Fruit fly (Drosophila melanogaster) whole organism, embryonic: ENCODE measurements around the gene Ubi-p5E.

Experiments used
- Atf-2 ChIP-seq: fragments of 200-800 bp; sonication (Bioruptor generic); optimal IDR thresholded peaks from 2 replicates; lab custom pipeline; 2016; ENCODE audit warnings: missing biosample characterization, missing genetic modification characterization
- Bgb ChIP-seq: fragments of 200-800 bp; sonication (Bioruptor generic); IDR thresholded peaks from 2 replicates; pipeline ENCODE4 v1.3.6; 2022; ENCODE audit warnings: missing biosample characterization, missing genetic modification characterization; ENCODE audit not compliant: partially characterized antibody
- C15 ChIP-seq: fragments of 200-800 bp; sonication (Bioruptor generic); IDR thresholded peaks from 3 replicates; pipeline ENCODE4 v1.3.6; 2022; ENCODE audit warnings: missing biosample characterization, missing genetic modification characterization
- CG10543 ChIP-seq: fragments of 200-800 bp; sonication (Bioruptor generic); optimal IDR thresholded peaks from 3 replicates; lab custom pipeline; 2017; ENCODE audit warnings: missing biosample characterization, mild to moderate bottlenecking, missing genetic modification characterization, moderate library complexity
- CG11085 ChIP-seq: fragments of 200-800 bp; sonication (Bioruptor generic); IDR thresholded peaks from 2 replicates; pipeline ENCODE4 v1.3.6; 2022; ENCODE audit warnings: missing biosample characterization, missing genetic modification characterization
- CG11504 ChIP-seq: fragments of 200-800 bp; sonication (Bioruptor generic); optimal IDR thresholded peaks from 3 replicates; lab custom pipeline; 2019; ENCODE audit warnings: missing biosample characterization, mild to moderate bottlenecking, missing genetic modification characterization, moderate library complexity
- CG11560 ChIP-seq: fragments of 200-800 bp; sonication (Bioruptor generic); IDR thresholded peaks from 3 replicates; pipeline ENCODE4 v1.3.6; 2022; ENCODE audit warnings: missing biosample characterization, missing genetic modification characterization
- CG13424 ChIP-seq: fragments of 200-800 bp; sonication (Bioruptor generic); optimal IDR thresholded peaks from 2 replicates; lab custom pipeline; 2019; ENCODE audit warnings: missing biosample characterization, mild to moderate bottlenecking, missing genetic modification characterization, moderate library complexity
- CG14860 ChIP-seq: fragments of 200-800 bp; sonication (Bioruptor generic); IDR thresholded peaks from 3 replicates; pipeline ENCODE4 v1.3.6; 2022; ENCODE audit warnings: missing biosample characterization, missing genetic modification characterization; ENCODE audit not compliant: partially characterized antibody
- CG1529 ChIP-seq: fragments of 200-800 bp; sonication (Bioruptor generic); optimal IDR thresholded peaks from 3 replicates; lab custom pipeline; 2018; ENCODE audit warnings: missing biosample characterization, missing genetic modification characterization
- CG15479 ChIP-seq: fragments of 200-800 bp; sonication (Bioruptor generic); optimal IDR thresholded peaks from 3 replicates; lab custom pipeline; 2019; ENCODE audit warnings: missing biosample characterization, mild to moderate bottlenecking, missing genetic modification characterization, moderate library complexity
- CG15514 ChIP-seq: fragments of 200-800 bp; sonication (Bioruptor generic); optimal IDR thresholded peaks from 3 replicates; lab custom pipeline; 2017; ENCODE audit warnings: missing biosample characterization, missing genetic modification characterization, mild to moderate bottlenecking, moderate library complexity, missing genetic modification reagents
- CG16863 ChIP-seq: fragments of 200-800 bp; sonication (Bioruptor generic); optimal IDR thresholded peaks from 3 replicates; lab custom pipeline; 2016; ENCODE audit warnings: missing biosample characterization, missing genetic modification characterization
- CG17568 ChIP-seq: fragments of 200-800 bp; sonication (Bioruptor generic); optimal IDR thresholded peaks from 2 replicates; lab custom pipeline; 2018; ENCODE audit warnings: missing biosample characterization, mild to moderate bottlenecking, missing genetic modification characterization, moderate library complexity
- CG2202 ChIP-seq: fragments of 200-800 bp; sonication (Bioruptor generic); optimal IDR thresholded peaks from 2 replicates; lab custom pipeline; 2018; ENCODE audit warnings: missing biosample characterization, mild to moderate bottlenecking, missing genetic modification characterization
- CG30020 ChIP-seq: fragments of 200-800 bp; optimal IDR thresholded peaks from 2 replicates; lab custom pipeline; 2019; ENCODE audit warnings: missing biosample characterization, mild to moderate bottlenecking, missing genetic modification characterization, moderate library complexity
- CG31388 ChIP-seq: fragments of 200-800 bp; sonication (Bioruptor generic); optimal IDR thresholded peaks from 2 replicates; lab custom pipeline; 2016; ENCODE audit warnings: missing biosample characterization, missing genetic modification characterization
- CG33213 ChIP-seq: fragments of 200-800 bp; sonication (Bioruptor generic); optimal IDR thresholded peaks from 3 replicates; lab custom pipeline; 2016; ENCODE audit warnings: missing biosample characterization, missing genetic modification characterization
- CG33557 ChIP-seq: fragments of 200-800 bp; sonication (Bioruptor generic); optimal IDR thresholded peaks from 2 replicates; lab custom pipeline; 2019; ENCODE audit warnings: missing biosample characterization, mild to moderate bottlenecking, missing genetic modification characterization, moderate library complexity
- CG3407 ChIP-seq: fragments of 200-800 bp; sonication (Bioruptor generic); optimal IDR thresholded peaks from 2 replicates; lab custom pipeline; 2018; ENCODE audit warnings: missing biosample characterization, mild to moderate bottlenecking, missing genetic modification characterization
- CG34422 ChIP-seq: fragments of 200-800 bp; sonication (Bioruptor generic); IDR thresholded peaks from 3 replicates; pipeline ENCODE4 v1.3.6; 2022; ENCODE audit warnings: missing biosample characterization, missing genetic modification characterization
- CG5180 ChIP-seq: fragments of 200-800 bp; sonication (Bioruptor generic); optimal IDR thresholded peaks from 3 replicates; lab custom pipeline; 2017; ENCODE audit warnings: missing biosample characterization, missing genetic modification characterization, mild to moderate bottlenecking, moderate library complexity, missing genetic modification reagents
- CG6683 ChIP-seq: fragments of 200-800 bp; sonication (Bioruptor generic); optimal IDR thresholded peaks from 2 replicates; lab custom pipeline; 2017; ENCODE audit warnings: missing biosample characterization, mild to moderate bottlenecking, missing genetic modification characterization, missing genetic modification reagents
- CG8388 ChIP-seq: fragments of 200-800 bp; sonication (Bioruptor generic); optimal IDR thresholded peaks from 2 replicates; lab custom pipeline; 2019; ENCODE audit warnings: missing biosample characterization, mild to moderate bottlenecking, missing genetic modification characterization, moderate library complexity
- CG9437 ChIP-seq: fragments of 200-800 bp; sonication (Bioruptor generic); optimal IDR thresholded peaks from 2 replicates; lab custom pipeline; 2018; ENCODE audit warnings: missing biosample characterization, mild to moderate bottlenecking, missing genetic modification characterization
- CTCF ChIP-seq: fragments of 200-800 bp; sonication (Bioruptor generic); optimal IDR thresholded peaks from 2 replicates; lab custom pipeline; 2017; ENCODE audit warnings: missing biosample characterization, mild to moderate bottlenecking, missing genetic modification characterization, moderate library complexity
- CkIIα-i1 ChIP-seq: fragments of 200-800 bp; sonication (Bioruptor generic); IDR thresholded peaks from 2 replicates; pipeline ENCODE4 v1.3.6; 2022; ENCODE audit warnings: missing biosample characterization, missing genetic modification characterization
- CrebB ChIP-seq: fragments of 200-800 bp; sonication (Bioruptor generic); optimal IDR thresholded peaks from 3 replicates; lab custom pipeline; 2018; ENCODE audit warnings: missing biosample characterization, mild to moderate bottlenecking, missing genetic modification characterization
- E2f2 ChIP-seq: fragments of 200-800 bp; sonication (Bioruptor generic); IDR thresholded peaks from 2 replicates; pipeline ENCODE4 v1.3.6; 2022; ENCODE audit warnings: missing biosample characterization, missing genetic modification characterization
- Elba2 ChIP-seq: fragments of 200-800 bp; sonication (Bioruptor generic); optimal IDR thresholded peaks from 3 replicates; lab custom pipeline; 2016; ENCODE audit warnings: missing biosample characterization, missing genetic modification characterization
- Ets97D ChIP-seq: fragments of 200-800 bp; sonication (Bioruptor generic); optimal IDR thresholded peaks from 3 replicates; lab custom pipeline; 2016; ENCODE audit warnings: missing biosample characterization, missing genetic modification characterization
- HmgZ ChIP-seq: fragments of 200-800 bp; sonication (Bioruptor generic); optimal IDR thresholded peaks from 2 replicates; lab custom pipeline; 2018; ENCODE audit warnings: missing biosample characterization, mild to moderate bottlenecking, missing genetic modification characterization
- Hmr ChIP-seq: fragments of 200-800 bp; sonication (Bioruptor generic); optimal IDR thresholded peaks from 3 replicates; lab custom pipeline; 2017; ENCODE audit warnings: mild to moderate bottlenecking, missing biosample characterization, missing genetic modification reagents, missing genetic modification characterization
- Hr3 ChIP-seq: fragments of 200-800 bp; sonication (Bioruptor generic); optimal IDR thresholded peaks from 3 replicates; lab custom pipeline; 2016; ENCODE audit warnings: missing biosample characterization, missing genetic modification characterization
- Med ChIP-seq: fragments of 200-800 bp; sonication (Bioruptor generic); peaks from one replicate; lab custom pipeline; 2016; ENCODE audit warnings: missing biosample characterization, missing genetic modification characterization, mild to moderate bottlenecking, inconsistent platforms, moderate library complexity
- Mrtf ChIP-seq: fragments of 200-800 bp; sonication (Bioruptor generic); IDR thresholded peaks from 3 replicates; pipeline ENCODE4 v1.3.6; 2022; ENCODE audit warnings: missing biosample characterization, missing genetic modification characterization
- Ssrp ChIP-seq: fragments of 200-800 bp; sonication (Bioruptor generic); optimal IDR thresholded peaks from 2 replicates; lab custom pipeline; 2018; ENCODE audit warnings: missing biosample characterization, mild to moderate bottlenecking, missing genetic modification characterization, moderate library complexity
- Xrp1 ChIP-seq: fragments of 200-800 bp; sonication (Bioruptor generic); IDR thresholded peaks from 2 replicates; pipeline ENCODE4 v1.3.6; 2022; ENCODE audit warnings: missing biosample characterization, missing genetic modification characterization
- ab ChIP-seq: fragments of 200-800 bp; sonication (Bioruptor generic); optimal IDR thresholded peaks from 2 replicates; lab custom pipeline; 2016; ENCODE audit warnings: missing biosample characterization, missing genetic modification characterization
- bowl ChIP-seq: fragments of 200-800 bp; sonication (Bioruptor generic); IDR thresholded peaks from 2 replicates; pipeline ENCODE4 v1.3.6; 2022; ENCODE audit warnings: missing biosample characterization, missing genetic modification characterization
- corto ChIP-seq: fragments of 200-800 bp; sonication (Bioruptor generic); optimal IDR thresholded peaks from 2 replicates; lab custom pipeline; 2016; ENCODE audit warnings: missing biosample characterization, mild to moderate bottlenecking, missing genetic modification characterization, moderate library complexity
- cwo ChIP-seq: fragments of 200-800 bp; sonication (Bioruptor generic); optimal IDR thresholded peaks from 3 replicates; lab custom pipeline; 2017; ENCODE audit warnings: missing biosample characterization, missing genetic modification characterization, mild to moderate bottlenecking, moderate library complexity, missing genetic modification reagents
- dysf ChIP-seq: fragments of 200-800 bp; sonication (Bioruptor generic); IDR thresholded peaks from 3 replicates; pipeline ENCODE4 v1.3.6; 2022; ENCODE audit warnings: missing biosample characterization, missing genetic modification characterization
- esg ChIP-seq: fragments of 200-800 bp; sonication (Bioruptor generic); conservative IDR thresholded peaks from 2 replicates; pipeline ENCODE4 v1.3.6; 2022; ENCODE audit warnings: missing biosample characterization, missing genetic modification characterization
- grn ChIP-seq: fragments of 200-800 bp; sonication (Bioruptor generic); optimal IDR thresholded peaks from 3 replicates; lab custom pipeline; 2017; ENCODE audit warnings: missing biosample characterization, missing genetic modification characterization
- gro ChIP-seq: fragments of 200-800 bp; sonication (Bioruptor generic); optimal IDR thresholded peaks from 2 replicates; lab custom pipeline; 2016; ENCODE audit warnings: missing biosample characterization, missing genetic modification characterization
- pita ChIP-seq: fragments of 200-800 bp; sonication (Bioruptor generic); optimal IDR thresholded peaks from 2 replicates; lab custom pipeline; 2017; ENCODE audit warnings: missing biosample characterization, mild to moderate bottlenecking, missing genetic modification characterization
- shn ChIP-seq: fragments of 200-800 bp; sonication (Bioruptor generic); optimal IDR thresholded peaks from 3 replicates; lab custom pipeline; 2016; ENCODE audit warnings: missing biosample characterization, missing genetic modification characterization
- sr ChIP-seq: fragments of 200-800 bp; sonication (Bioruptor generic); IDR thresholded peaks from 3 replicates; pipeline ENCODE4 v1.3.6; 2022; ENCODE audit warnings: missing biosample characterization, missing genetic modification characterization
- trem ChIP-seq: fragments of 200-800 bp; optimal IDR thresholded peaks from 3 replicates; lab custom pipeline; 2019; ENCODE audit warnings: missing biosample characterization, mild to moderate bottlenecking, missing genetic modification characterization, moderate library complexity
- ttk ChIP-seq: fragments of 200-800 bp; sonication (Bioruptor generic); IDR thresholded peaks from 2 replicates; pipeline ENCODE4 v2.1.2; 2022; ENCODE audit warnings: missing biosample characterization, missing genetic modification characterization

Ubi-p5E gene

DNA sequence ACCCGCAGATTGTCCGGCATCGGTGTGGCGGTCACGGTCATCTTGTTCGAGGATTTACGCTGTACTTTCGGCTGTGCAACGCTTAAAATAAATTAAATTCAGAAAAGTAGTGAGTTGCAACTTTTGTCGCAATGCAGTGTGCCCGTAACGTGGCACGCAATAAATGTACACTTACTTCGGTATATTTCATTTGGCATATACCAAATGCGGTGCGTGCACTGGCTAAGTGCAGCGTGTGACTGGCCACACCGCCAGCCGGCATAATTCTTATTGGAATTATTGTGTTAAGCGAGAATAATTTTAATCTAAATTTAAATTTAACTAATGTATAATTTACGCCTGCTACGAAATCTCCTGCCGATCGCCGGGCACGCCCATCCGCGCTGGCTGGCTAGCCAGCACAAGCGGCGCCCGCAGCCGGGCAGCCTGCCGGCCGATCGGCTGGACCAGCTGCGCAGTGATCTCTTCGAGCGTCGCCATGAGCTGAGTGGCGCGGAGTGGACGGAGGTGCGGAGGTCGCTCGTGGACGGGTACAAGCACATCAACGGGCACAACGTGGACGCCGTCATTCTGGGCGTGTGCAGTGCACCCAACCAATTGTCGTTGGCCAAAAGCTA is 11.7 kb upstream of the Ubi-p5E start, which contains the start of the genes Rpt4 and mldr (continued):
- peak; percentile 48; the same call in 1 of the 2 replicates for TF ChIP-seq E2f2 (GFP tag; lab: Robert Waterston, UW)
- TF ChIP-seq trem: peak; percentile 37
- TF ChIP-seq Med (GFP tag; lab: Kevin White, UChicago): peak; percentile 80
- TF ChIP-seq Hr3: no peak
- TF ChIP-seq CG15479: peak; percentile 67
- no peak for TF ChIP-seq CG8388 (GFP tag; lab: Kevin White, UChicago)
- TF ChIP-seq CG9437 (GFP tag; lab: Kevin White, UChicago): no peak
- no peak for TF ChIP-seq CG33557 (GFP tag; lab: Kevin White, UChicago)
- TF ChIP-seq CG14860: no peak
- TF ChIP-seq ab (GFP tag; lab: Kevin White, UChicago): no peak
- no peak for TF ChIP-seq cwo (GFP tag; lab: Kevin White, UChicago)
- no peak for TF ChIP-seq esg (GFP tag; lab: Robert Waterston, UW)
- TF ChIP-seq HmgZ: peak; percentile 61
- TF ChIP-seq CG13424 (tag; lab: Kevin White, UChicago): no peak
- no peak for TF ChIP-seq sr (GFP tag; lab: Robert Waterston, UW)
- no peak for TF ChIP-seq CG2202 (tag; lab: Kevin White, UChicago)
- TF ChIP-seq Hmr (GFP tag; lab: Kevin White, UChicago): no peak
- TF ChIP-seq CG10543 (GFP tag; lab: Kevin White, UChicago): no peak
- no peak for TF ChIP-seq CG1529 (GFP tag; lab: Kevin White, UChicago)
- TF ChIP-seq Ets97D (GFP tag; lab: Kevin White, UChicago): peak; percentile 47
- no peak for TF ChIP-seq CG30020
- TF ChIP-seq CG11560 (tag; lab: Robert Waterston, UW): no peak
- TF ChIP-seq CG11085 (GFP tag; lab: Robert Waterston, UW): no peak
- no peak for TF ChIP-seq grn (GFP tag; lab: Kevin White, UChicago)
- peak; percentile 70; the same call in 1 of the 3 replicates for TF ChIP-seq CG34422
- no peak for TF ChIP-seq CG17568
- no peak for TF ChIP-seq CG31388
- no peak for TF ChIP-seq C15
- no peak for TF ChIP-seq CkIIα-i1 (GFP tag; lab: Robert Waterston, UW)
- no peak for TF ChIP-seq CG11504 (tag; lab: Kevin White, UChicago)
- TF ChIP-seq Atf-2 (GFP tag; lab: Kevin White, UChicago): no peak
- TF ChIP-seq gro: no peak
- TF ChIP-seq CG6683 (GFP tag; lab: Kevin White, UChicago): no peak
- peak; percentile 77 for TF ChIP-seq Elba2
- TF ChIP-seq Mrtf (GFP tag; lab: Robert Waterston, UW): no peak
- no peak for TF ChIP-seq CrebB (tag; lab: Kevin White, UChicago)
- no peak for TF ChIP-seq dysf
- TF ChIP-seq CG5180: no peak
- TF ChIP-seq Xrp1 (GFP tag; lab: Robert Waterston, UW): no peak
- TF ChIP-seq pita (GFP tag; lab: Kevin White, UChicago): peak; percentile 60
- no peak for TF ChIP-seq corto (GFP tag; lab: Kevin White, UChicago)
- TF ChIP-seq ttk (GFP tag; lab: Robert Waterston, UW): no peak
- TF ChIP-seq bowl (GFP tag; lab: Robert Waterston, UW): no peak
- peak; percentile 38 for TF ChIP-seq CG33213
- no peak for TF ChIP-seq CG16863 (GFP tag; lab: Kevin White, UChicago)
- no peak for TF ChIP-seq Bgb (GFP tag; lab: Robert Waterston, UW)
- no peak for TF ChIP-seq CG3407 (GFP tag; lab: Kevin White, UChicago)
- TF ChIP-seq CTCF (GFP tag; lab: Kevin White, UChicago): peak; percentile 8
- peak; percentile 57 for TF ChIP-seq CG15514 (GFP tag; lab: Kevin White, UChicago)
- no peak for TF ChIP-seq shn
- TF ChIP-seq Ssrp (tag; lab: Kevin White, UChicago): no peak
